Fruit fly (Drosophila melanogaster): ENCODE measurements around the gene Ir7f.
A peak's percentile ranks its signal among the peaks of the same experiment; 100 is the strongest.

Ir7f gene

DNA sequence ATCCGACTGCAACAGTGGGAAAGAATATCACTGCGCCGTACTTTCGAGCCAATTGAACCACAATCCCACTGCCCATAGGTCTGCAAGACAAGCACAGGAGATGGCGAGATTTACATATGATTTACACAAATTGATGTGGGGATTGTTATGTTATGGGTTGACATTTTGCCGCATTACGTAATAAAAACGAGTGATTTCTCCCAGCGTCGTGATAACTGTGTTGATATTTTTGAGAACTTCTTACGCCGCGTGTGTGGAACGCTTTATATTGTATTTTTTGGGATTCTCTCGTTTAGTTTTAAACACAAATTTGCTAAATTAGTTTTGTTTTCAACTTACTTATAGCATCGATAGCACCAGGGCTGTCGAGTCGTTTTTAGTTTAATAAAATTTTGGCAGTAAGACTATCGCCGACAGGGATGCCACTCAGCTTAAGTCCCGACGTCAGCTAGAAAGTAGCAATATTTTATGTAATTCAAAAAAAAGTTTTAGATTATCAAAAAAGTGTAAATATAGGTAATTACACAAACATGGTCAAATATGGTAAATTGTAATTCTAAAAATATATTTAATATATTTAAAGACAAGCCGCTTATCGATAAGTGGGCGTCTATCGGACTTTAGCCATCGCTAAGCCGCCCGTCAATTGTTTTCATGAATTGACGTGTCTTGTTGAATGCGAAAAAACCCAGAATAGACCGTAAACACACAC, 9.7 kb upstream of the Ir7f start, which contains the start of the genes CG45089, ND-MNLL and p115 (continued):
- peak; percentile 76 for TF ChIP-seq achi (GFP tag; optimal IDR thresholded peaks at IDR 0.05)
- peak; percentile 59 for TF ChIP-seq CG3919 (GFP tag; optimal IDR thresholded peaks at IDR 0.05)
- TF ChIP-seq CG8319 (GFP tag; optimal IDR thresholded peaks at IDR 0.05) = no peak
- TF ChIP-seq lz (GFP tag; optimal IDR thresholded peaks at IDR 0.05) = peak; percentile 57
- TF ChIP-seq topi (GFP tag; optimal IDR thresholded peaks at IDR 0.05) = peak; percentile 46
- no peak for TF ChIP-seq CG8632 (GFP tag; optimal IDR thresholded peaks at IDR 0.05)
- TF ChIP-seq CG7368 (GFP tag; optimal IDR thresholded peaks at IDR 0.05) = no peak
- TF ChIP-seq CG15336 (GFP tag; IDR thresholded peaks at IDR 0.05) = no peak
- no peak for TF ChIP-seq CG1621 (tag; optimal IDR thresholded peaks at IDR 0.05)
- TF ChIP-seq CG3032 (tag; optimal IDR thresholded peaks at IDR 0.05) = peak; percentile 51
- no peak for TF ChIP-seq fkh (GFP tag; optimal IDR thresholded peaks at IDR 0.05)
- TF ChIP-seq CG6792 (GFP tag; optimal IDR thresholded peaks at IDR 0.05) = peak; percentile 41
- TF ChIP-seq CG8119 (GFP tag; IDR thresholded peaks at IDR 0.05) = peak; percentile 43; the same call in 1 of the 3 replicates
- peak; percentile 7 for TF ChIP-seq Sox14 (GFP tag; optimal IDR thresholded peaks at IDR 0.05)
- peak; percentile 45 for TF ChIP-seq OdsH (GFP tag; optimal IDR thresholded peaks at IDR 0.05)
- TF ChIP-seq CG9139 (GFP tag; optimal IDR thresholded peaks at IDR 0.05) = no peak
- peak; percentile 50 for TF ChIP-seq CG31627 (GFP tag; optimal IDR thresholded peaks at IDR 0.05)
- peak; percentile 26 for TF ChIP-seq CG10669 (GFP tag; optimal IDR thresholded peaks at IDR 0.05)
- peak; percentile 52 for TF ChIP-seq Hr4 (GFP tag; optimal IDR thresholded peaks at IDR 0.05)
- no peak for TF ChIP-seq CG11294 (GFP tag; IDR thresholded peaks at IDR 0.05)
- TF ChIP-seq Sox102F (GFP tag; optimal IDR thresholded peaks at IDR 0.05) = peak; percentile 42
- TF ChIP-seq Ets21C (GFP tag; optimal IDR thresholded peaks at IDR 0.05) = peak; percentile 13

DNA sequence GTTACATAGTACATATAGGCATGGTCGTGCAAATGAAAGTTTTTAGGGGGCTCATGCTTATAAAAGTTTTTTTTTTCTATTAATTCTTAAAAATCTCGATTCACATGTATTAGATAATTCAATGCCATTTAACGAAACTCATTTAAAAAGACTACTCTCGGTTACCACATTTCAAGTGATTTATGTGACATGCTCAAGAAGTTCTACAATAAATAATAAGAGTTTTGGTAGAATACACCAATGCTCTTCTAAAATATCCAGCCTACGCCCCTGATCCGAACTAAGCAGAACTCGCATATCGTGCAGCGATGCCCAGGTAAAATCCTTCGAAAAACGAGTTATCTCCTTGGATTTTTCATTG, 8.7 kb upstream of the Ir7f start:
- peak; percentile 46 for TF ChIP-seq CG11762 (GFP tag; optimal IDR thresholded peaks at IDR 0.05; ENCODE audit: insufficient read depth)
- TF ChIP-seq CG31627 (GFP tag; optimal IDR thresholded peaks at IDR 0.05) = peak; percentile 62
- peak; percentile 73 for TF ChIP-seq esn (GFP tag; optimal IDR thresholded peaks at IDR 0.05)
- no peak for TF ChIP-seq CG11294 (GFP tag; IDR thresholded peaks at IDR 0.05)
- peak; percentile 55 for TF ChIP-seq Ets21C (GFP tag; optimal IDR thresholded peaks at IDR 0.05)
- peak; percentile 43 for TF ChIP-seq CG3032 (tag; optimal IDR thresholded peaks at IDR 0.05)
- TF ChIP-seq CG8632 (GFP tag; optimal IDR thresholded peaks at IDR 0.05) = peak; percentile 25
- peak; percentile 90 for TF ChIP-seq Eip78C (GFP tag)
- TF ChIP-seq eg (GFP tag; IDR thresholded peaks at IDR 0.05) = no peak
- peak; percentile 59 for TF ChIP-seq CG3919 (GFP tag; optimal IDR thresholded peaks at IDR 0.05)
- TF ChIP-seq dsx (GFP tag; optimal IDR thresholded peaks at IDR 0.05; ENCODE audit: poor library complexity, severe bottlenecking) = no peak
- peak; percentile 44 for TF ChIP-seq CG6808 (GFP tag; optimal IDR thresholded peaks at IDR 0.05)
- peak; percentile 44 for TF ChIP-seq Ets96B (tag; optimal IDR thresholded peaks at IDR 0.05)
- TF ChIP-seq achi (GFP tag; optimal IDR thresholded peaks at IDR 0.05) = peak; percentile 53
- TF ChIP-seq Eip75B (GFP tag; optimal IDR thresholded peaks at IDR 0.05) = peak; percentile 59
- TF ChIP-seq CG8119 (GFP tag; IDR thresholded peaks at IDR 0.05) = peak; percentile 72
- TF ChIP-seq spab (GFP tag; optimal IDR thresholded peaks at IDR 0.05) = peak; percentile 8
- no peak for TF ChIP-seq CG6854 (GFP tag; optimal IDR thresholded peaks at IDR 0.05)
- no peak for TF ChIP-seq CG16779 (tag; optimal IDR thresholded peaks at IDR 0.05)
- peak; percentile 48 for TF ChIP-seq CG6276 (GFP tag; optimal IDR thresholded peaks at IDR 0.05)
- peak; percentile 51 for TF ChIP-seq cyc (GFP tag; optimal IDR thresholded peaks at IDR 0.05)
- peak; percentile 65 for TF ChIP-seq Hr39 (GFP tag; optimal IDR thresholded peaks at IDR 0.05)
- peak; percentile 28 for TF ChIP-seq dac (GFP tag; optimal IDR thresholded peaks at IDR 0.05)
- peak in 1 of 2 experiments; percentile 42 for TF ChIP-seq salr (GFP tag; optimal IDR thresholded peaks at IDR 0.05)
- TF ChIP-seq CG9139 (GFP tag; optimal IDR thresholded peaks at IDR 0.05) = no peak
- peak; percentile 32 for TF ChIP-seq fd59A (GFP tag; optimal IDR thresholded peaks at IDR 0.05)
- peak; percentile 67 for TF ChIP-seq lz (GFP tag; optimal IDR thresholded peaks at IDR 0.05)
- peak; percentile 41 for TF ChIP-seq Sox102F (GFP tag; optimal IDR thresholded peaks at IDR 0.05)
- peak; percentile 74 for TF ChIP-seq topi (GFP tag; optimal IDR thresholded peaks at IDR 0.05)
- peak; percentile 70 for TF ChIP-seq Smox (GFP tag; optimal IDR thresholded peaks at IDR 0.05)
- TF ChIP-seq CG10631 (GFP tag; optimal IDR thresholded peaks at IDR 0.05) = peak; percentile 53
- peak; percentile 1 to 48 for TF ChIP-seq ss (GFP tag; optimal IDR thresholded peaks at IDR 0.05)
- peak; percentile 67 for TF ChIP-seq Sox14 (GFP tag; optimal IDR thresholded peaks at IDR 0.05)
- TF ChIP-seq OdsH (GFP tag; optimal IDR thresholded peaks at IDR 0.05) = peak; percentile 63
- TF ChIP-seq svp (GFP tag) = peak; percentile 80
- peak; percentile 72 for TF ChIP-seq Met (GFP tag; optimal IDR thresholded peaks at IDR 0.05)
- peak; percentile 37 for TF ChIP-seq Hr4 (GFP tag; optimal IDR thresholded peaks at IDR 0.05)
- peak; percentile 67 for TF ChIP-seq pdm3 (GFP tag; optimal IDR thresholded peaks at IDR 0.05)
- TF ChIP-seq CG8319 (GFP tag; optimal IDR thresholded peaks at IDR 0.05) = peak; percentile 15
- peak; percentile 27 for TF ChIP-seq Lpt (GFP tag; optimal IDR thresholded peaks at IDR 0.05)

All from whole organism, prepupa.